Fruit fly (Drosophila melanogaster): Measurements from ENCODE around the gene Mnat9.

Mnat9 gene

DNA sequence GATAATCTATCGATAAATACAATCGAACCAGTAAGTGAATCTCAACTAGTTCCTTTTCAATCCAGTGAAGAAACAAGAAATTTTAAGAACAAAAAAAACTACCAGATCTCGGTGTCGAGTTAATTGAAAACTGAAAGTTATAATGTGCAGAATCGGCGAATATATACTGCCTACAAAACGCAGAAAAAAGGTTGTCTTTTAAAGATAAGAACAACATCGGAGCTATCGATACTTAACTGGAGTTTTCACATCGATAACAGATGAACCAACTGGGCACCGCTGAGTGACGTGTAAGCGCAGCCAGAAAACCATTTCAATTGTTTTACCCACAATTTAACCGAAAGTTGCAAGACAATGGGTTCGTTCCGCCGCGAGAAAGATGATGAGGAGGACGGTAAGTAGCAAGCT, 44.1 kb downstream of the Mnat9 start, which contains the start of gene gammaCOP (continued):
- TF ChIP-seq HmgD (GFP tag; optimal IDR thresholded peaks at IDR 0.05) (peak; percentile 17), esg (GFP tag; conservative IDR thresholded peaks at IDR 0.05) (no peak), CG14014 (GFP tag; IDR thresholded peaks at IDR 0.05) (no peak), pfk (GFP tag; optimal IDR thresholded peaks at IDR 0.05) (no peak), NFAT (GFP tag; IDR thresholded peaks at IDR 0.05) (no peak), CG9727 (GFP tag; optimal IDR thresholded peaks at IDR 0.05) (peak; percentile 9), Bgb (GFP tag; IDR thresholded peaks at IDR 0.05; ENCODE audit: partially characterized antibody) (peak; percentile 85), sna (GFP tag; IDR thresholded peaks at IDR 0.05; ENCODE audit: partially characterized antibody) (peak; percentile 97), kay (GFP tag; optimal IDR thresholded peaks at IDR 0.05) (peak; percentile 34), lov (optimal IDR thresholded peaks at IDR 0.05) (no peak), lov (GFP tag; IDR thresholded peaks at IDR 0.05) (no peak), Dp (GFP tag; optimal IDR thresholded peaks at IDR 0.05) (peak; percentile 87), exex (tag; optimal IDR thresholded peaks at IDR 0.05) (no peak), E2f2 (GFP tag; IDR thresholded peaks at IDR 0.05) (peak; percentile 91), MBD-R2 (GFP tag; IDR thresholded peaks at IDR 0.05) (peak; percentile 43), gem (tag; optimal IDR thresholded peaks at IDR 0.05) (no peak), CG2116 (GFP tag; optimal IDR thresholded peaks at IDR 0.05) (peak; percentile 89), CG7271 (tag; optimal IDR thresholded peaks at IDR 0.05) (no peak), HLH3B (GFP tag; IDR thresholded peaks at IDR 0.05) (no peak), ato (GFP tag; IDR thresholded peaks at IDR 0.05; ENCODE audit: partially characterized antibody) (peak; percentile 76), toy (GFP tag; IDR thresholded peaks at IDR 0.05) (no peak), Dll (GFP tag; IDR thresholded peaks at IDR 0.05; ENCODE audit: partially characterized antibody) (peak; percentile 98), CG18011 (GFP tag; optimal IDR thresholded peaks at IDR 0.05) (no peak), unpg (GFP tag; optimal IDR thresholded peaks at IDR 0.05) (no peak), hbn (GFP tag; IDR thresholded peaks at IDR 0.05; ENCODE audit: partially characterized antibody) (peak; percentile 90), tap (tag; optimal IDR thresholded peaks at IDR 0.05) (no peak), Hmx (GFP tag; optimal IDR thresholded peaks at IDR 0.05) (no peak), CG6272 (GFP tag; IDR thresholded peaks at IDR 0.05) (no peak), fd102C (GFP tag; optimal IDR thresholded peaks at IDR 0.05) (no peak), grn (GFP tag; optimal IDR thresholded peaks at IDR 0.05) (peak; percentile 75), wdn (GFP tag; IDR thresholded peaks at IDR 0.05) (no peak), Spps (tag; optimal IDR thresholded peaks at IDR 0.05) (peak; percentile 16), HLH4C (GFP tag; IDR thresholded peaks at IDR 0.05; ENCODE audit: partially characterized antibody) (peak; percentile 92), nmo (GFP tag; optimal IDR thresholded peaks at IDR 0.05) (peak; percentile 53), YL-1 (GFP tag; optimal IDR thresholded peaks at IDR 0.05) (peak; percentile 68), cg (GFP tag; optimal IDR thresholded peaks at IDR 0.05) (peak; percentile 25), dimm (GFP tag; IDR thresholded peaks at IDR 0.05) (no peak), CG15601 (tag; optimal IDR thresholded peaks at IDR 0.05) (no peak), Pdp1 (GFP tag; optimal IDR thresholded peaks at IDR 0.05) (peak in 1 of 2 experiments; percentile 40), seq (GFP tag; IDR thresholded peaks at IDR 0.05) (no peak), Hr3 (GFP tag; optimal IDR thresholded peaks at IDR 0.05) (no peak), Sox102F (GFP tag; optimal IDR thresholded peaks at IDR 0.05) (no peak), CG34224 (GFP tag; IDR thresholded peaks at IDR 0.05; ENCODE audit: partially characterized antibody) (peak; percentile 95), CG33213 (GFP tag; optimal IDR thresholded peaks at IDR 0.05) (peak; percentile 1), CG11504 (tag; optimal IDR thresholded peaks at IDR 0.05) (no peak), dysf (GFP tag; IDR thresholded peaks at IDR 0.05) (no peak), Xbp1 (GFP tag; optimal IDR thresholded peaks at IDR 0.05) (peak; percentile 77), B-H2 (GFP tag; optimal IDR thresholded peaks at IDR 0.05) (no peak), chif (GFP tag; optimal IDR thresholded peaks at IDR 0.05) (no peak), ems (GFP tag; optimal IDR thresholded peaks at IDR 0.05) (peak; percentile 15), Sry-δ (GFP tag; optimal IDR thresholded peaks at IDR 0.05) (peak; percentile 83)

All from whole organism, embryonic.